Worm (Caenorhabditis elegans): ENCODE data around the gene elpc-3.

ce11 chrV:12194275-12194674 is 13.1 kb upstream of the elpc-3 start, which contains the start of gene ogdh-2:
- TF ChIP-seq R02D3.7 (tag; optimal IDR thresholded peaks at IDR 0.05) (no peak), ama-1 (optimal IDR thresholded peaks at IDR 0.05) (no peak), snpc-4 (tag; optimal IDR thresholded peaks at IDR 0.05) (no peak), ZK546.5 (tag; optimal IDR thresholded peaks at IDR 0.05) (no peak), madf-9 (GFP tag; conservative IDR thresholded peaks at IDR 0.05) (no peak)

Measured in whole organism, L4 larva.